Worm (Caenorhabditis elegans): ENCODE results near the gene sec-20.

- TF ChIP-seq flt-1 (GFP tag; IDR thresholded peaks at IDR 0.05) = no peak
- TF ChIP-seq tab-1 (GFP tag; IDR thresholded peaks at IDR 0.05) = no peak
- TF ChIP-seq med-1 (GFP tag; optimal IDR thresholded peaks at IDR 0.05; ENCODE audit: insufficient read depth) = no peak
- no peak for TF ChIP-seq ztf-23 (GFP tag; IDR thresholded peaks at IDR 0.05)
Measured at ce11 chrIII:222508-222907, 30.6 kb downstream of the sec-20 start.

Data from whole organism, midembryonic.